Worm (Caenorhabditis elegans): Measurements from ENCODE around the gene sre-2.

- TF ChIP-seq pes-1 (GFP tag; IDR thresholded peaks at IDR 0.05) (no peak), ama-1 (optimal IDR thresholded peaks at IDR 0.05) (no peak), hnd-1 (tag; optimal IDR thresholded peaks at IDR 0.05) (no peak), hmg-4 (GFP tag; optimal IDR thresholded peaks at IDR 0.05) (no peak), ceh-13 (GFP tag; optimal IDR thresholded peaks at IDR 0.05) (no peak), aly-1 (tag; optimal IDR thresholded peaks at IDR 0.05) (no peak), tra-4 (tag; optimal IDR thresholded peaks at IDR 0.05) (no peak), hmbx-1 (tag; optimal IDR thresholded peaks at IDR 0.05) (no peak), tbx-11 (GFP tag; IDR thresholded peaks at IDR 0.05) (no peak)
These were observed 34.9 kb upstream of the sre-2 start, which contains the start of gene ctns-1 for ce11 chrII:8136818-8137217.
